Worm (Caenorhabditis elegans): ENCODE measurements around the gene F19H6.6.
A peak's percentile ranks its signal among the peaks of the same experiment; 100 is the strongest.

Gene F19H6.6

ce11 chrX:12347822-12348221 lies 12.8 kb upstream of the F19H6.6 start:
- no peak for TF ChIP-seq unc-62 (GFP tag; optimal IDR thresholded peaks at IDR 0.05)

ce11 chrX:12348329-12348728 lies 12.3 kb upstream of the F19H6.6 start, which contains the start of gene F42F12.14:
TSS of gene F42F12.14 (plus strand) at chrX:12348629.
- TF ChIP-seq unc-62 (GFP tag; optimal IDR thresholded peaks at IDR 0.05) = no peak

ce11 chrX:12350207-12350606 lies 10.4 kb upstream of the F19H6.6 start, which contains the start of gene F42F12.3:
TSS of gene F42F12.3 (plus strand) at chrX:12350578.
- TF ChIP-seq unc-62 (GFP tag; optimal IDR thresholded peaks at IDR 0.05) = no peak

ce11 chrX:12352872-12353271 lies 7.8 kb upstream of the F19H6.6 start, which contains the start of gene F42F12.4:
TSS of gene F42F12.4 (minus strand) at chrX:12352947.
- TF ChIP-seq unc-62 (GFP tag; optimal IDR thresholded peaks at IDR 0.05) = no peak

- TF ChIP-seq unc-62 (GFP tag; optimal IDR thresholded peaks at IDR 0.05) = no peak
Measured at ce11 chrX:12356581-12356980, 4.0 kb upstream of the F19H6.6 start, which contains the start of gene nspc-12. TSS of gene nspc-12 (minus strand) at chrX:12356681.

ce11 chrX:12357127-12357526 lies 3.5 kb upstream of the F19H6.6 start, which contains the start of gene nspc-13:
TSS of gene nspc-13 (plus strand) at chrX:12357427.
- TF ChIP-seq unc-62 (GFP tag; optimal IDR thresholded peaks at IDR 0.05) = no peak

ce11 chrX:12358957-12359356 lies 1.7 kb upstream of the F19H6.6 start, which contains the start of gene nspc-14:
TSS of gene nspc-14 (minus strand) at chrX:12359057.
- TF ChIP-seq unc-62 (GFP tag; optimal IDR thresholded peaks at IDR 0.05) = no peak

ce11 chrX:12362951-12363486 lies 2.4 kb downstream of the F19H6.6 start:
- TF ChIP-seq unc-62 (GFP tag; optimal IDR thresholded peaks at IDR 0.05) = peak; percentile 33

- TF ChIP-seq unc-62 (GFP tag; optimal IDR thresholded peaks at IDR 0.05) = no peak
Measured at ce11 chrX:12364804-12365203, 4.2 kb downstream of the F19H6.6 start, which contains the start of gene F19H6.5. TSS of gene F19H6.5 (minus strand) at chrX:12364904.

ce11 chrX:12365388-12365787 lies 4.8 kb downstream of the F19H6.6 start, which contains the start of gene F19H6.4:
TSS of gene F19H6.4 (plus strand) at chrX:12365688.
- TF ChIP-seq unc-62 (GFP tag; optimal IDR thresholded peaks at IDR 0.05) = no peak

ce11 chrX:12367498-12367897 lies 6.9 kb downstream of the F19H6.6 start:
- TF ChIP-seq unc-62 (GFP tag; optimal IDR thresholded peaks at IDR 0.05) = no peak

- TF ChIP-seq unc-62 (GFP tag; optimal IDR thresholded peaks at IDR 0.05) = no peak
Measured at ce11 chrX:12371321-12371720, 10.7 kb downstream of the F19H6.6 start, which contains the start of gene rif-1.2. TSS of gene rif-1.2 (minus strand) at chrX:12371421.

- no peak for TF ChIP-seq unc-62 (GFP tag; optimal IDR thresholded peaks at IDR 0.05)
Measured at ce11 chrX:12375783-12376182, 15.2 kb downstream of the F19H6.6 start.

ce11 chrX:12378293-12378692 lies 17.7 kb downstream of the F19H6.6 start, which contains the start of gene glb-13:
TSS of gene glb-13 (minus strand) at chrX:12378393.
- TF ChIP-seq unc-62 (GFP tag; optimal IDR thresholded peaks at IDR 0.05) = no peak

ce11 chrX:12391380-12391779 lies 30.8 kb downstream of the F19H6.6 start, which contains the start of gene nekl-3:
TSS of gene nekl-3 (minus strand) at chrX:12391480.
- TF ChIP-seq unc-62 (GFP tag; optimal IDR thresholded peaks at IDR 0.05) = no peak

ce11 chrX:12393786-12394308 lies 33.2 kb downstream of the F19H6.6 start, which contains the start of gene F17E5.2:
TSS of gene F17E5.2 (plus strand) at chrX:12394258.
- no peak for TF ChIP-seq unc-62 (GFP tag; optimal IDR thresholded peaks at IDR 0.05)

- TF ChIP-seq unc-62 (GFP tag; optimal IDR thresholded peaks at IDR 0.05) = no peak
Measured at ce11 chrX:12404729-12405128, 44.1 kb downstream of the F19H6.6 start.
